Fruit fly (Drosophila melanogaster) whole organism, prepupa: ENCODE results near the gene Rab6.
A peak's percentile ranks its signal among the peaks of the same experiment; 100 is the strongest.

ENCODE experiments used
- CG10669 ChIP-seq: fragments of 200-800 bp; sonication (Bioruptor generic); optimal IDR thresholded peaks from 3 replicates; lab custom pipeline; 2018; ENCODE audit warnings: missing biosample characterization, mild to moderate bottlenecking, missing genetic modification characterization, moderate library complexity
- CG11762 ChIP-seq: fragments of 200-800 bp; sonication (Bioruptor generic); optimal IDR thresholded peaks from 3 replicates; lab custom pipeline; 2016; ENCODE audit warnings: missing biosample characterization, missing genetic modification characterization; ENCODE audit not compliant: insufficient read depth
- CG11902 ChIP-seq: fragments of 200-800 bp; sonication (Bioruptor generic); optimal IDR thresholded peaks from 3 replicates; lab custom pipeline; 2016; ENCODE audit warnings: missing biosample characterization, missing genetic modification characterization
- CG15336 ChIP-seq: fragments of 200-800 bp; sonication (Bioruptor generic); IDR thresholded peaks from 2 replicates; pipeline ENCODE4 v1.3.6; 2022; ENCODE audit warnings: missing biosample characterization, missing genetic modification characterization
- CG3032 ChIP-seq: fragments of 200-800 bp; optimal IDR thresholded peaks from 2 replicates; lab custom pipeline; 2019; ENCODE audit warnings: missing biosample characterization, mild to moderate bottlenecking, missing genetic modification characterization, moderate library complexity
- CG3919 ChIP-seq: fragments of 200-800 bp; sonication (Bioruptor generic); optimal IDR thresholded peaks from 3 replicates; lab custom pipeline; 2016; ENCODE audit warnings: missing biosample characterization, missing genetic modification characterization
- CG4318 ChIP-seq: fragments of 200-800 bp; sonication (Bioruptor generic); optimal IDR thresholded peaks from 3 replicates; lab custom pipeline; 2017; ENCODE audit warnings: missing biosample characterization, mild to moderate bottlenecking, missing genetic modification characterization
- CG6163 ChIP-seq: fragments of 200-800 bp; sonication (Bioruptor generic); IDR thresholded peaks from 3 replicates; pipeline ENCODE4 v1.3.6; 2022; ENCODE audit warnings: missing biosample characterization, missing genetic modification characterization
- CG6276 ChIP-seq: fragments of 200-800 bp; sonication (Bioruptor generic); optimal IDR thresholded peaks from 2 replicates; lab custom pipeline; 2017; ENCODE audit warnings: missing biosample characterization, mild to moderate bottlenecking, missing genetic modification characterization
- CG6792 ChIP-seq: fragments of 200-800 bp; sonication (Bioruptor generic); optimal IDR thresholded peaks from 3 replicates; lab custom pipeline; 2016; ENCODE audit warnings: missing biosample characterization, missing genetic modification characterization
- CG6854 ChIP-seq: fragments of 200-800 bp; sonication (Bioruptor generic); optimal IDR thresholded peaks from 2 replicates; lab custom pipeline; 2017; ENCODE audit warnings: missing biosample characterization, mild to moderate bottlenecking, missing genetic modification characterization
- CG7368 ChIP-seq: fragments of 200-800 bp; sonication (Bioruptor generic); optimal IDR thresholded peaks from 3 replicates; lab custom pipeline; 2016; ENCODE audit warnings: missing biosample characterization, missing genetic modification characterization
- Eip78C ChIP-seq: fragments of 200-800 bp; sonication (Bioruptor generic); peaks from one replicate; lab custom pipeline; 2016; ENCODE audit warnings: missing biosample characterization, missing genetic modification characterization
- Eip93F ChIP-seq: fragments of 200-800 bp; sonication (Bioruptor generic); optimal IDR thresholded peaks from 2 replicates; lab custom pipeline; 2016; ENCODE audit warnings: missing biosample characterization, mild to moderate bottlenecking, missing genetic modification characterization
- Ets96B ChIP-seq: fragments of 200-800 bp; optimal IDR thresholded peaks from 2 replicates; lab custom pipeline; 2019; ENCODE audit warnings: missing biosample characterization, mild to moderate bottlenecking, missing genetic modification characterization, moderate library complexity
- Gug ChIP-seq: fragments of 200-800 bp; sonication (Bioruptor generic); IDR thresholded peaks from 2 replicates; pipeline ENCODE4 v1.3.6; 2022; ENCODE audit warnings: missing biosample characterization, missing genetic modification characterization
- Hr38 ChIP-seq: sonication (Bioruptor generic); optimal IDR thresholded peaks from 2 replicates; lab custom pipeline; 2016; ENCODE audit warnings: missing biosample characterization, missing genetic modification characterization
- Hr39 ChIP-seq: fragments of 200-800 bp; sonication (Bioruptor generic); optimal IDR thresholded peaks from 2 replicates; lab custom pipeline; 2016; ENCODE audit warnings: missing biosample characterization, missing genetic modification characterization
- Hr4 ChIP-seq: fragments of 200-800 bp; sonication (Bioruptor generic); optimal IDR thresholded peaks from 3 replicates; lab custom pipeline; 2016; ENCODE audit warnings: missing biosample characterization, missing genetic modification characterization
- Lpt ChIP-seq: fragments of 200-800 bp; sonication (Bioruptor generic); optimal IDR thresholded peaks from 3 replicates; lab custom pipeline; 2016; ENCODE audit warnings: missing biosample characterization, missing genetic modification characterization
- Met ChIP-seq: fragments of 200-800 bp; sonication (Bioruptor generic); optimal IDR thresholded peaks from 3 replicates; lab custom pipeline; 2016; ENCODE audit warnings: missing biosample characterization, missing genetic modification characterization
- Smox ChIP-seq: fragments of 200-800 bp; sonication (Bioruptor generic); optimal IDR thresholded peaks from 3 replicates; lab custom pipeline; 2016; ENCODE audit warnings: missing biosample characterization, missing genetic modification characterization
- Sox102F ChIP-seq: fragments of 200-800 bp; sonication (Bioruptor generic); optimal IDR thresholded peaks from 2 replicates; lab custom pipeline; 2016; ENCODE audit warnings: missing biosample characterization, mild to moderate bottlenecking, missing genetic modification characterization
- Sox14 ChIP-seq: fragments of 200-800 bp; sonication (Bioruptor generic); optimal IDR thresholded peaks from 3 replicates; lab custom pipeline; 2016; ENCODE audit warnings: missing biosample characterization, missing genetic modification characterization
- cyc ChIP-seq: fragments of 200-800 bp; sonication (Bioruptor generic); optimal IDR thresholded peaks from 3 replicates; lab custom pipeline; 2016; ENCODE audit warnings: missing biosample characterization, missing genetic modification characterization
- dsx ChIP-seq: fragments of 200-800 bp; optimal IDR thresholded peaks from 3 replicates; lab custom pipeline; 2019; ENCODE audit warnings: missing biosample characterization, mild to moderate bottlenecking, missing genetic modification characterization, moderate library complexity; ENCODE audit not compliant: poor library complexity, severe bottlenecking
- esn ChIP-seq: fragments of 200-800 bp; sonication (Bioruptor generic); optimal IDR thresholded peaks from 2 replicates; lab custom pipeline; 2016; ENCODE audit warnings: missing biosample characterization, mild to moderate bottlenecking, missing genetic modification characterization, moderate library complexity
- fd59A ChIP-seq: fragments of 200-800 bp; sonication (Bioruptor generic); optimal IDR thresholded peaks from 2 replicates; lab custom pipeline; 2017; ENCODE audit warnings: missing biosample characterization, mild to moderate bottlenecking, missing genetic modification characterization, missing genetic modification reagents
- fd85E ChIP-seq: fragments of 200-800 bp; sonication (Bioruptor generic); optimal IDR thresholded peaks from 3 replicates; lab custom pipeline; 2016; ENCODE audit warnings: missing biosample characterization, missing genetic modification characterization
- lz ChIP-seq: fragments of 200-800 bp; sonication (Bioruptor generic); optimal IDR thresholded peaks from 3 replicates; lab custom pipeline; 2016; ENCODE audit warnings: missing biosample characterization, missing genetic modification characterization
- net ChIP-seq: fragments of 200-800 bp; sonication (Bioruptor generic); optimal IDR thresholded peaks from 3 replicates; lab custom pipeline; 2016; ENCODE audit warnings: missing biosample characterization, missing genetic modification characterization
- pdm3 ChIP-seq: fragments of 200-800 bp; sonication (Bioruptor generic); optimal IDR thresholded peaks from 3 replicates; lab custom pipeline; 2016; ENCODE audit warnings: missing biosample characterization, missing genetic modification characterization
- salr ChIP-seq, 2 experiments: fragments of 200-800 bp; sonication (Bioruptor generic); optimal IDR thresholded peaks; 3 replicates each; lab custom pipeline; 2016 to 2018; ENCODE audit warnings: missing biosample characterization in 2 of 2, missing genetic modification characterization in 2 of 2, mild to moderate bottlenecking in 1 of 2
- spab ChIP-seq: fragments of 200-800 bp; sonication (Bioruptor generic); optimal IDR thresholded peaks from 2 replicates; lab custom pipeline; 2017; ENCODE audit warnings: missing biosample characterization, mild to moderate bottlenecking, missing genetic modification characterization, missing genetic modification reagents
- ss ChIP-seq, 2 experiments: fragments of 200-800 bp; sonication (Bioruptor generic); optimal IDR thresholded peaks; 2 replicates in 1 of 2; 3 replicates in 1 of 2; lab custom pipeline; 2017 to 2018; ENCODE audit warnings: mild to moderate bottlenecking in 2 of 2, missing biosample characterization in 2 of 2, missing genetic modification characterization in 2 of 2, moderate library complexity in 1 of 2
- svp ChIP-seq: fragments of 200-800 bp; sonication (Bioruptor generic); peaks from one replicate; lab custom pipeline; 2016; ENCODE audit warnings: missing biosample characterization, missing genetic modification characterization
- vri ChIP-seq: fragments of 200-800 bp; sonication (Bioruptor generic); optimal IDR thresholded peaks from 3 replicates; lab custom pipeline; 2016; ENCODE audit warnings: missing biosample characterization, mild to moderate bottlenecking, missing genetic modification characterization

Rab6 gene

dm6 chr2L:12115809-12116208 is 6.9 kb upstream of the Rab6 start (continued):
- TF ChIP-seq esn (GFP tag; lab: Kevin White, UChicago): no peak
- TF ChIP-seq Sox102F (GFP tag; lab: Kevin White, UChicago): no peak
- TF ChIP-seq dsx: no peak
- no peak for TF ChIP-seq net (GFP tag; lab: Kevin White, UChicago)
- no peak for TF ChIP-seq pdm3 (GFP tag; lab: Kevin White, UChicago)
- TF ChIP-seq CG11762 (GFP tag; lab: Kevin White, UChicago): no peak
- no peak for TF ChIP-seq svp (GFP tag; lab: Kevin White, UChicago)
- no peak for TF ChIP-seq Hr39

- TF ChIP-seq CG6792 (GFP tag; lab: Kevin White, UChicago) (no peak), fd59A (GFP tag; lab: Kevin White, UChicago) (no peak), svp (GFP tag; lab: Kevin White, UChicago) (no peak), CG15336 (no peak), Eip93F (GFP tag; lab: Kevin White, UChicago) (no peak), fd85E (GFP tag; lab: Kevin White, UChicago) (no peak), Hr38 (GFP tag; lab: Kevin White, UChicago) (no peak)
Observed at dm6 chr2L:12114159-12114558, 5.2 kb upstream of the Rab6 start, which contains the start of gene CG17211. Gene CG17211, plus strand, starts transcription at chr2L:12114360.

- TF ChIP-seq spab (GFP tag; lab: Kevin White, UChicago) (no peak), CG3032 (tag; lab: Kevin White, UChicago) (peak; percentile 19), Hr4 (GFP tag; lab: Kevin White, UChicago) (no peak), Sox102F (GFP tag; lab: Kevin White, UChicago) (peak; percentile 43), ss (GFP tag; optimal IDR thresholded peaks at IDR 0.05; lab: Kevin White, UChicago) (no peak), Met (GFP tag; lab: Kevin White, UChicago) (peak; percentile 18), Gug (no peak), dsx (no peak), esn (GFP tag; lab: Kevin White, UChicago) (peak; percentile 39), CG11902 (GFP tag; lab: Kevin White, UChicago) (no peak), CG6276 (GFP tag; lab: Kevin White, UChicago) (no peak), Hr39 (no peak), Lpt (GFP tag; lab: Kevin White, UChicago) (no peak), fd85E (GFP tag; lab: Kevin White, UChicago) (no peak), salr (GFP tag; optimal IDR thresholded peaks at IDR 0.05; lab: Kevin White, UChicago) (peak in 1 of 2 experiments; percentile 47), CG4318 (GFP tag; lab: Kevin White, UChicago) (no peak), CG6163 (GFP tag; lab: Robert Waterston, UW) (no peak), vri (GFP tag; lab: Kevin White, UChicago) (peak; percentile 44), CG10669 (GFP tag; lab: Kevin White, UChicago) (no peak), Sox14 (GFP tag; lab: Kevin White, UChicago) (peak; percentile 1), cyc (GFP tag; lab: Kevin White, UChicago) (no peak), svp (GFP tag; lab: Kevin White, UChicago) (peak; percentile 71), Eip78C (GFP tag; lab: Kevin White, UChicago) (peak; percentile 55), pdm3 (GFP tag; lab: Kevin White, UChicago) (no peak)
- TF ChIP-seq, all 60 proteins: peak for 9
Observed at dm6 chr2L:12112943-12113557, 4.1 kb upstream of the Rab6 start.

- TF ChIP-seq Eip93F (GFP tag; lab: Kevin White, UChicago) (no peak), Eip78C (GFP tag; lab: Kevin White, UChicago) (peak; percentile 32)
Observed at dm6 chr2L:12110810-12111209, 1.9 kb upstream of the Rab6 start, which contains the start of gene Phae2. Gene Phae2, plus strand, starts transcription at chr2L:12111110.

- no peak for TF ChIP-seq net (GFP tag; lab: Kevin White, UChicago)
- no peak for TF ChIP-seq Ets96B
- TF ChIP-seq Hr4 (GFP tag; lab: Kevin White, UChicago): no peak
- TF ChIP-seq CG4318 (GFP tag; lab: Kevin White, UChicago): no peak
- TF ChIP-seq pdm3 (GFP tag; lab: Kevin White, UChicago): no peak
- TF ChIP-seq CG3919 (GFP tag; lab: Kevin White, UChicago): no peak
- TF ChIP-seq CG6854: no peak
- TF ChIP-seq CG11902 (GFP tag; lab: Kevin White, UChicago): no peak
- TF ChIP-seq Lpt (GFP tag; lab: Kevin White, UChicago): no peak
- TF ChIP-seq CG6792 (GFP tag; lab: Kevin White, UChicago): no peak
- no peak for TF ChIP-seq CG7368 (GFP tag; lab: Kevin White, UChicago)
- TF ChIP-seq CG6163 (GFP tag; lab: Robert Waterston, UW): no peak
- no peak for TF ChIP-seq Smox (GFP tag; lab: Kevin White, UChicago)
- no peak for TF ChIP-seq Eip93F (GFP tag; lab: Kevin White, UChicago)
- no peak for TF ChIP-seq Hr38 (GFP tag; lab: Kevin White, UChicago)
- no peak for TF ChIP-seq svp (GFP tag; lab: Kevin White, UChicago)
- TF ChIP-seq CG15336: no peak
- TF ChIP-seq lz: no peak
Observed at dm6 chr2L:12107087-12107486, 1.8 kb downstream of the Rab6 start.
